Fruit fly (Drosophila melanogaster): ENCODE data around the gene Flacc.

Gene Flacc

dm6 chrX:18843229-18844033 lies 50.0 kb downstream of the Flacc start, which contains the start of gene htk (continued):
- TF ChIP-seq CG14860 (GFP tag; IDR thresholded peaks at IDR 0.05; ENCODE audit: partially characterized antibody), result peak; percentile 75
- no peak for TF ChIP-seq Ravus (GFP tag; IDR thresholded peaks at IDR 0.05)
- peak; percentile 65 for TF ChIP-seq Atf-2 (GFP tag; optimal IDR thresholded peaks at IDR 0.05)
- TF ChIP-seq gsb (GFP tag; IDR thresholded peaks at IDR 0.05), result peak; percentile 50
- peak; percentile 71 for TF ChIP-seq grau (tag; optimal IDR thresholded peaks at IDR 0.05)
- 0 out of 2 replicates have a peak, but pooled peaks have one; percentile 30 for TF ChIP-seq CG11696 (GFP tag; IDR thresholded peaks at IDR 0.05)
- peak; percentile 96 for TF ChIP-seq CG42726 (GFP tag; IDR thresholded peaks at IDR 0.05; ENCODE audit: partially characterized antibody)
- no peak for TF ChIP-seq usp (GFP tag; optimal IDR thresholded peaks at IDR 0.05)
